Fruit fly (Drosophila melanogaster) S2 (cell line): ENCODE data around the gene CG7298.

ENCODE experiments used
- CG8478 ChIP-seq: fragments of >200 bp; optimal IDR thresholded peaks from 2 replicates; lab custom pipeline; 2018
- CTCF ChIP-seq, 2 experiments: fragments of >200 bp; optimal IDR thresholded peaks; 2 replicates each; lab custom pipeline; 2018

dm6 chr3L:20220374-20220773 is 16.9 kb upstream of the CG7298 start, which contains the start of gene CG6933:
- TF ChIP-seq CTCF (optimal IDR thresholded peaks at IDR 0.05; lab: Kevin White, UChicago) (no peak), CG8478 (no peak)
